Worm (Caenorhabditis elegans) whole organism, L4 larva: ENCODE data around the gene skr-14.

Experiments used
- F26F4.8 ChIP-seq: fragments of 200-800 bp; sonication (Bioruptor generic); conservative IDR thresholded peaks from 2 replicates; pipeline ENCODE4 v1.3.6; 2022; ENCODE audit warnings: missing genetic modification characterization, missing compliant biosample characterization
- F37D6.2 ChIP-seq: sonication (generic microtip); optimal IDR thresholded peaks from 2 replicates; lab custom pipeline; 2016; ENCODE audit warnings: mild to moderate bottlenecking, missing genetic modification characterization, missing compliant biosample characterization
- F44E2.7 ChIP-seq: fragments of 200-800 bp; sonication (Bioruptor generic); IDR thresholded peaks from 2 replicates; pipeline ENCODE4 v2.1.2; 2022; ENCODE audit warnings: missing genetic modification characterization, missing compliant biosample characterization
- F49E8.2 ChIP-seq: sonication (generic microtip); optimal IDR thresholded peaks from 2 replicates; lab custom pipeline; 2016; ENCODE audit warnings: missing compliant biosample characterization, mild to moderate bottlenecking, missing genetic modification characterization, borderline replicate concordance
- Y105C5A.15 ChIP-seq: fragments of 200-800 bp; sonication (Bioruptor generic); IDR thresholded peaks from 2 replicates; pipeline ENCODE4 v1.3.6; 2022; ENCODE audit warnings: missing genetic modification characterization, missing compliant biosample characterization
- Y48G9A.11 ChIP-seq: fragments of 200-800 bp; sonication (Bioruptor generic); IDR thresholded peaks from 2 replicates; pipeline ENCODE4 v1.3.6; 2022; ENCODE audit warnings: missing genetic modification reagents, missing genetic modification characterization, missing compliant biosample characterization
- ZK337.2 ChIP-seq: fragments of 200-800 bp; sonication (Bioruptor generic); IDR thresholded peaks from 2 replicates; pipeline ENCODE4 v1.3.6; 2022; ENCODE audit warnings: missing genetic modification reagents, missing genetic modification characterization, missing compliant biosample characterization
- aha-1 ChIP-seq: fragments of 150-350 bp; peaks from one replicate; lab custom pipeline; 2014; ENCODE audit warnings: missing biosample characterization, missing genetic modification characterization
- aly-2 ChIP-seq: sonication (generic microtip); optimal IDR thresholded peaks from 2 replicates; lab custom pipeline; 2018; ENCODE audit warnings: missing biosample characterization, missing genetic modification characterization
- ama-1 ChIP-seq: fragments of 150-350 bp; optimal IDR thresholded peaks from 2 replicates; lab custom pipeline; 2014; ENCODE audit warnings: inconsistent platforms, mixed read lengths
- arid-1 ChIP-seq: fragments of 200-800 bp; sonication (Bioruptor generic); conservative IDR thresholded peaks from 2 replicates; pipeline ENCODE4 v1.3.6; 2022; ENCODE audit warnings: missing genetic modification reagents, missing genetic modification characterization, missing compliant biosample characterization
- ceh-62 ChIP-seq: sonication (generic microtip); optimal IDR thresholded peaks from 2 replicates; lab custom pipeline; 2017; ENCODE audit warnings: missing biosample characterization, missing genetic modification characterization
- ces-1 ChIP-seq: fragments of 150-350 bp; sonication (generic microtip); optimal IDR thresholded peaks from 4 replicates; lab custom pipeline; 2014; ENCODE audit warnings: missing biosample characterization, missing genetic modification reagents, missing genetic modification characterization
- cey-2 ChIP-seq: sonication (generic microtip); optimal IDR thresholded peaks from 3 replicates; lab custom pipeline; 2017; ENCODE audit warnings: missing genetic modification characterization, mild to moderate bottlenecking, missing compliant biosample characterization, antibody characterized with exemption, borderline replicate concordance; ENCODE audit not compliant: insufficient read depth
- daf-19 ChIP-seq: fragments of 200-800 bp; sonication (Bioruptor generic); conservative IDR thresholded peaks from 2 replicates; pipeline ENCODE4 v1.3.6; 2022; ENCODE audit warnings: missing genetic modification characterization, missing compliant biosample characterization
- duxl-1 ChIP-seq: sonication (generic microtip); optimal IDR thresholded peaks from 2 replicates; lab custom pipeline; 2016; ENCODE audit warnings: mild to moderate bottlenecking, missing genetic modification characterization, moderate library complexity, missing compliant biosample characterization; ENCODE audit not compliant: poor library complexity
- egl-27 ChIP-seq: sonication (generic microtip); optimal IDR thresholded peaks from 3 replicates; lab custom pipeline; 2017; ENCODE audit warnings: missing biosample characterization, missing genetic modification reagents, missing genetic modification characterization
- egl-43 ChIP-seq: fragments of 200-800 bp; sonication (Bioruptor generic); IDR thresholded peaks from 2 replicates; pipeline ENCODE4 v1.3.6; 2022; ENCODE audit warnings: missing genetic modification reagents, missing genetic modification characterization, missing compliant biosample characterization
- fkh-10 ChIP-seq: fragments of 150-350 bp; optimal IDR thresholded peaks from 2 replicates; lab custom pipeline; 2014; ENCODE audit warnings: missing biosample characterization, missing genetic modification reagents, missing genetic modification characterization
- jun-1 ChIP-seq: fragments of 150-350 bp; optimal IDR thresholded peaks from 2 replicates; lab custom pipeline; 2014; ENCODE audit warnings: missing biosample characterization, missing genetic modification reagents, missing genetic modification characterization
- lin-1 ChIP-seq: fragments of 200-800 bp; sonication (Bioruptor generic); IDR thresholded peaks from 2 replicates; pipeline ENCODE4 v1.3.6; 2022; ENCODE audit warnings: missing genetic modification reagents, missing genetic modification characterization, missing compliant biosample characterization
- lin-13 ChIP-seq: fragments of 150-350 bp; optimal IDR thresholded peaks from 2 replicates; lab custom pipeline; 2014; ENCODE audit warnings: missing biosample characterization, missing genetic modification reagents, missing genetic modification characterization
- lin-15B ChIP-seq: fragments of 150-350 bp; sonication (generic microtip); optimal IDR thresholded peaks from 3 replicates; lab custom pipeline; 2014; ENCODE audit warnings: missing biosample characterization, missing genetic modification characterization
- lin-38 ChIP-seq: fragments of 200-800 bp; sonication (Bioruptor generic); IDR thresholded peaks from 2 replicates; pipeline ENCODE4 v1.3.6; 2022; ENCODE audit warnings: missing genetic modification reagents, missing genetic modification characterization, missing compliant biosample characterization
- lsy-2 ChIP-seq, 2 experiments: fragments of 150-350 bp in 1 of 2; sonication (generic microtip) in 1 of 2; optimal IDR thresholded peaks; 2 replicates each; lab custom pipeline; 2014 to 2017; ENCODE audit warnings: missing biosample characterization in 2 of 2, missing genetic modification characterization in 2 of 2
- madf-5 ChIP-seq, 2 experiments: fragments of 200-800 bp; sonication (Bioruptor generic); IDR thresholded peaks; 2 replicates each; pipeline ENCODE4 v1.3.6; 2022; ENCODE audit warnings: missing compliant biosample characterization in 2 of 2, missing genetic modification characterization in 2 of 2
- mdl-1 ChIP-seq, 2 experiments: fragments of 150-350 bp in 1 of 2; sonication (generic microtip) in 1 of 2; optimal IDR thresholded peaks; 2 replicates each; lab custom pipeline; 2014 to 2017; ENCODE audit warnings: missing biosample characterization in 2 of 2, missing genetic modification characterization in 2 of 2
- mes-2 ChIP-seq: sonication (generic microtip); optimal IDR thresholded peaks from 2 replicates; lab custom pipeline; 2016; ENCODE audit warnings: missing genotype, mild to moderate bottlenecking, missing genetic modification characterization, missing compliant biosample characterization; ENCODE audit not compliant: poor library complexity, severe bottlenecking
- mxl-2 ChIP-seq: fragments of 200-800 bp; sonication (Bioruptor generic); conservative IDR thresholded peaks from 2 replicates; pipeline ENCODE4 v1.3.6; 2022; ENCODE audit warnings: missing genetic modification reagents, missing genetic modification characterization, missing compliant biosample characterization
- nhr-10 ChIP-seq: fragments of 150-350 bp; optimal IDR thresholded peaks from 2 replicates; lab custom pipeline; 2014; ENCODE audit warnings: missing biosample characterization, missing genetic modification characterization
- nhr-102 ChIP-seq: sonication (generic microtip); optimal IDR thresholded peaks from 2 replicates; lab custom pipeline; 2016; ENCODE audit warnings: mild to moderate bottlenecking, missing genetic modification characterization, moderate library complexity, missing compliant biosample characterization
- nhr-25 ChIP-seq: sonication (generic microtip); optimal IDR thresholded peaks from 2 replicates; lab custom pipeline; 2017; ENCODE audit warnings: missing genetic modification characterization, mild to moderate bottlenecking, missing compliant biosample characterization, antibody characterized with exemption, moderate library complexity, borderline replicate concordance; ENCODE audit not compliant: insufficient read depth
- nhr-28 ChIP-seq: fragments of 150-350 bp; optimal IDR thresholded peaks from 2 replicates; lab custom pipeline; 2014; ENCODE audit warnings: missing biosample characterization, missing genetic modification characterization
- nhr-6 ChIP-seq: fragments of 150-350 bp; optimal IDR thresholded peaks from 2 replicates; lab custom pipeline; 2014; ENCODE audit warnings: missing biosample characterization, missing genetic modification characterization
- nhr-76 ChIP-seq: fragments of 150-350 bp; optimal IDR thresholded peaks from 2 replicates; lab custom pipeline; 2014; ENCODE audit warnings: missing biosample characterization, missing genetic modification characterization
- nhr-77 ChIP-seq: fragments of 150-350 bp; optimal IDR thresholded peaks from 2 replicates; lab custom pipeline; 2014; ENCODE audit warnings: missing biosample characterization, missing genetic modification characterization
- pha-4 ChIP-seq, 2 experiments: fragments of 150-350 bp in 1 of 2; fragments of 200-800 bp in 1 of 2; sonication (Bioruptor generic) in 1 of 2; IDR thresholded peaks in 1 of 2; optimal IDR thresholded peaks in 1 of 2; 2 replicates each; pipeline versions ENCODE4 v1.3.6 to Lab custom; 2014 to 2022; ENCODE audit warnings: missing genetic modification characterization in 2 of 2, missing genetic modification reagents in 2 of 2, missing biosample characterization in 1 of 2, missing compliant biosample characterization in 1 of 2
- php-3 ChIP-seq: fragments of 200-800 bp; sonication (Bioruptor generic); IDR thresholded peaks from 2 replicates; pipeline ENCODE4 v1.3.6; 2022; ENCODE audit warnings: missing genetic modification reagents, missing genetic modification characterization, missing compliant biosample characterization
- pqm-1 ChIP-seq: sonication (generic microtip); optimal IDR thresholded peaks from 2 replicates; lab custom pipeline; 2017; ENCODE audit warnings: missing biosample characterization, missing genetic modification characterization
- snpc-1.2 ChIP-seq: fragments of 200-800 bp; sonication (Bioruptor generic); IDR thresholded peaks from 2 replicates; pipeline ENCODE4 v1.3.6; 2022; ENCODE audit warnings: missing genetic modification reagents, missing genetic modification characterization, missing compliant biosample characterization
- snpc-4 ChIP-seq: fragments of 150-350 bp; optimal IDR thresholded peaks from 2 replicates; lab custom pipeline; 2014; ENCODE audit warnings: missing biosample characterization, missing genetic modification characterization
- unc-130 ChIP-seq: sonication (generic microtip); optimal IDR thresholded peaks from 2 replicates; lab custom pipeline; 2016; ENCODE audit warnings: missing genetic modification reagents, missing genetic modification characterization, missing compliant biosample characterization
- unc-39 ChIP-seq: sonication (generic microtip); optimal IDR thresholded peaks from 2 replicates; lab custom pipeline; 2017; ENCODE audit warnings: missing biosample characterization, missing genetic modification characterization
- unc-62 ChIP-seq, 3 experiments: fragments of 150-350 bp in 1 of 3; sonication (generic microtip); optimal IDR thresholded peaks in 2 of 3; peaks in 1 of 3; 1 replicate in 1 of 3; 2 replicates in 2 of 3; lab custom pipeline; 2014 to 2017; ENCODE audit warnings: missing biosample characterization in 3 of 3, missing genetic modification characterization in 3 of 3, missing genetic modification reagents in 3 of 3, missing genotype in 1 of 3
- zip-11 ChIP-seq: fragments of 200-800 bp; sonication (Bioruptor generic); IDR thresholded peaks from 2 replicates; pipeline ENCODE4 v1.3.6; 2022; ENCODE audit warnings: missing genetic modification characterization, missing compliant biosample characterization

The skr-14 gene

ce11 chrV:4450523-4451089 lies 29.2 kb upstream of the skr-14 start, which contains the start of gene rft-2 (continued):
- TF ChIP-seq lin-15B (tag; lab: Kevin White, UChicago) (no peak), ZK337.2 (no peak), F26F4.8 (no peak), ceh-62 (no peak), fkh-10 (GFP tag; lab: Kevin White, UChicago) (peak; percentile 24), nhr-28 (peak; percentile 32), jun-1 (tag; lab: Kevin White, UChicago) (no peak), lin-13 (GFP tag; lab: Kevin White, UChicago) (no peak), nhr-10 (no peak), zip-11 (no peak), cey-2 (tag; lab: Kevin White, UChicago) (no peak), duxl-1 (tag; lab: Kevin White, UChicago) (no peak), snpc-4 (no peak), egl-27 (tag; lab: Kevin White, UChicago) (no peak), nhr-102 (peak; percentile 13), F37D6.2 (tag; lab: Kevin White, UChicago) (peak; percentile 9)

ce11 chrV:4447637-4448036 lies 26.3 kb upstream of the skr-14 start:
- peak; percentile 52 for TF ChIP-seq F49E8.2
- peak; percentile 63; the same call in 1 of the 2 replicates for TF ChIP-seq lin-38 (GFP tag; lab: Robert Waterston, UW)
- TF ChIP-seq nhr-76, result no peak
- 0 out of 2 replicates have a peak, but pooled peaks have one; percentile 11 for TF ChIP-seq arid-1 (GFP tag; lab: Robert Waterston, UW)
- peak; percentile 38; the same call in 1 of the 2 replicates for TF ChIP-seq snpc-1.2
- peak; percentile 35 for TF ChIP-seq unc-130 (GFP tag; lab: Kevin White, UChicago)
- TF ChIP-seq egl-43 (GFP tag; lab: Robert Waterston, UW), result no peak
- TF ChIP-seq, all 104 proteins: peak for 5

- TF ChIP-seq zip-11 (no peak), pha-4 (GFP tag; IDR thresholded peaks at IDR 0.05; lab: Robert Waterston, UW) (no peak), pha-4 (tag; optimal IDR thresholded peaks at IDR 0.05; lab: Kevin White, UChicago) (no peak), Y105C5A.15 (GFP tag; lab: Robert Waterston, UW) (no peak), daf-19 (GFP tag; lab: Robert Waterston, UW) (no peak), madf-5 (GFP tag; IDR thresholded peaks at IDR 0.05; lab: Robert Waterston, UW) (no peak), Y48G9A.11 (GFP tag; lab: Robert Waterston, UW) (no peak), mdl-1 (tag; optimal IDR thresholded peaks at IDR 0.05; lab: Kevin White, UChicago) (no peak), lin-1 (no peak), mxl-2 (GFP tag; lab: Robert Waterston, UW) (no peak), ama-1 (lab: Kevin White, UChicago) (no peak), php-3 (GFP tag; lab: Robert Waterston, UW) (no peak), aha-1 (tag; lab: Kevin White, UChicago) (peak; percentile 25), aly-2 (no peak), nhr-77 (tag; lab: Kevin White, UChicago) (peak; percentile 20), F44E2.7 (no peak), unc-39 (tag; lab: Kevin White, UChicago) (no peak), unc-62 (GFP tag; optimal IDR thresholded peaks at IDR 0.05 in 1 of 2; lab: Kevin White, UChicago) (peak in 1 of 2 experiments; percentile 92), unc-62 (tag; optimal IDR thresholded peaks at IDR 0.05; lab: Kevin White, UChicago) (no peak), nhr-25 (no peak), nhr-10 (no peak), F49E8.2 (no peak), mes-2 (tag; lab: Kevin White, UChicago) (no peak), nhr-28 (peak; percentile 58), nhr-6 (tag; lab: Kevin White, UChicago) (no peak), pqm-1 (tag; lab: Kevin White, UChicago) (peak; percentile 68), lsy-2 (tag; optimal IDR thresholded peaks at IDR 0.05; lab: Kevin White, UChicago) (no peak), snpc-1.2 (no peak), ceh-62 (no peak), duxl-1 (tag; lab: Kevin White, UChicago) (no peak), ces-1 (GFP tag; lab: Kevin White, UChicago) (no peak)
These were observed 21.5 kb upstream of the skr-14 start, which contains the start of gene rft-1 for ce11 chrV:4442749-4443381. Gene rft-1 (minus strand): TSS chrV:4443223.
